Worm (Caenorhabditis elegans): ENCODE measurements around the gene ZK669.2.

- TF ChIP-seq ama-1 (optimal IDR thresholded peaks at IDR 0.05) (no peak), pqm-1 (tag; optimal IDR thresholded peaks at IDR 0.05) (no peak)
These were observed at the start of gene ZK669.2 for ce11 chrII:7938078-7938477.
